Worm (Caenorhabditis elegans): Measurements from ENCODE around the gene rpc-25.

DNA sequence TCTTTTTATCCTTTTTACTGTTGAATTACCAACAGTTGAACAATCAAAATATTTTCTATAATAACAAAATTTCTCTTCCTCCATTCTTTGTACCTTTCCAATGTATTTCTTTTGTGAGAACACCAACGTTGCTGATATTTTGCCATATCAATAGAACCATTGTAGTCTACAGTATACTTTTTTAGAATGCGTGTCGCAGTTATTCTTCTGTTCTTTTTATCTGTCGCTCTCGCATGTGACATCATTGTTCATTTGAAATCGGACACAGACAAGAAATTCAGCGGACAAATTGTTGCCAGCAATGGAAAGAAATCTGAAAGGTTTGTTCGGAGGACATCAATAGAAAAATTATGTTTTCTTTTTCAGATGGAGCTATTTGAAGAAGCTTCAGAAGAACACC is 4.5 kb downstream of the rpc-25 start, which contains the start of gene ZK856.7:
- TF ChIP-seq nhr-77 (tag; optimal IDR thresholded peaks at IDR 0.05) (no peak), nhr-11 (tag; optimal IDR thresholded peaks at IDR 0.05) (no peak), aly-2 (tag; optimal IDR thresholded peaks at IDR 0.05) (no peak)

Measured in whole organism, L2 larva.